Worm (Caenorhabditis elegans): ENCODE measurements around the gene srh-104.

ce11 chrV:16194639-16195038 is 49.3 kb downstream of the srh-104 start, which contains the start of gene rabr-4:
- TF ChIP-seq nhr-41 (GFP tag; IDR thresholded peaks at IDR 0.05) (no peak), hmg-1.1 (GFP tag; IDR thresholded peaks at IDR 0.05) (no peak), lin-15B (tag; optimal IDR thresholded peaks at IDR 0.05) (no peak), pqm-1 (tag; optimal IDR thresholded peaks at IDR 0.05) (no peak), madf-5 (GFP tag; IDR thresholded peaks at IDR 0.05) (no peak), php-3 (GFP tag; IDR thresholded peaks at IDR 0.05) (no peak), F26F4.8 (GFP tag; conservative IDR thresholded peaks at IDR 0.05) (no peak), unc-130 (GFP tag; optimal IDR thresholded peaks at IDR 0.05) (no peak), mdl-1 (tag; optimal IDR thresholded peaks at IDR 0.05) (no peak), aha-1 (tag) (no peak), mdt-29 (GFP tag; IDR thresholded peaks at IDR 0.05) (no peak)

All from whole organism, L4 larva.